Fruit fly (Drosophila melanogaster): ENCODE results near the gene D19B.

Gene D19B

dm6 chr3L:6184884-6185438 is at the start of gene D19B, which contains the start of gene CG43293 (continued):
- TF ChIP-seq Nf-YC (tag; optimal IDR thresholded peaks at IDR 0.05) (peak; percentile 72), CG12744 (GFP tag; optimal IDR thresholded peaks at IDR 0.05) (peak; percentile 78), trem (tag; optimal IDR thresholded peaks at IDR 0.05) (peak; percentile 72), pzg (GFP tag; optimal IDR thresholded peaks at IDR 0.05) (peak; percentile 81), Scr (GFP tag; IDR thresholded peaks at IDR 0.05; ENCODE audit: partially characterized antibody) (peak; percentile 53; the same call in 1 of the 2 replicates), CG8924 (tag; optimal IDR thresholded peaks at IDR 0.05) (peak; percentile 90), sob (GFP tag; IDR thresholded peaks at IDR 0.05) (peak; percentile 87), CG14667 (GFP tag; IDR thresholded peaks at IDR 0.05) (peak; percentile 77), CG17385 (GFP tag; optimal IDR thresholded peaks at IDR 0.05) (peak; percentile 81), CG12236 (GFP tag; optimal IDR thresholded peaks at IDR 0.05) (peak; percentile 64), wek (GFP tag; optimal IDR thresholded peaks at IDR 0.05) (peak; percentile 52), vvl (GFP tag; IDR thresholded peaks at IDR 0.05) (peak; percentile 93), CG2199 (GFP tag; IDR thresholded peaks at IDR 0.05) (peak; percentile 82), CG6791 (GFP tag; IDR thresholded peaks at IDR 0.05; ENCODE audit: partially characterized antibody) (peak; percentile 59; the same call in 2 of the 3 replicates), CG8765 (GFP tag; IDR thresholded peaks at IDR 0.05) (peak; percentile 63; the same call in 1 of the 2 replicates), CG6254 (GFP tag; optimal IDR thresholded peaks at IDR 0.05) (peak; percentile 77), HmgZ (tag; optimal IDR thresholded peaks at IDR 0.05) (peak; percentile 92), CG7786 (GFP tag; optimal IDR thresholded peaks at IDR 0.05) (peak; percentile 84), CG10543 (GFP tag; optimal IDR thresholded peaks at IDR 0.05) (peak; percentile 78), ac (GFP tag; optimal IDR thresholded peaks at IDR 0.05) (peak; percentile 28), Dref (GFP tag; IDR thresholded peaks at IDR 0.05) (peak; percentile 86), Bgb (GFP tag; IDR thresholded peaks at IDR 0.05; ENCODE audit: partially characterized antibody) (peak; percentile 59; the same call in 1 of the 2 replicates), Gug (GFP tag; IDR thresholded peaks at IDR 0.05) (peak; percentile 97), CG16863 (GFP tag; optimal IDR thresholded peaks at IDR 0.05) (peak; percentile 80), fd96Cb (tag; optimal IDR thresholded peaks at IDR 0.05) (peak; percentile 83), Atf6 (GFP tag; IDR thresholded peaks at IDR 0.05) (peak; percentile 91), CG10565 (GFP tag; optimal IDR thresholded peaks at IDR 0.05) (no peak), ranshi (GFP tag; IDR thresholded peaks at IDR 0.05) (peak; percentile 90), MESR4 (GFP tag; optimal IDR thresholded peaks at IDR 0.05) (peak; percentile 92), Hr39 (optimal IDR thresholded peaks at IDR 0.05) (no peak), Tbp (GFP tag; optimal IDR thresholded peaks at IDR 0.05) (no peak), Mrtf (GFP tag; IDR thresholded peaks at IDR 0.05) (peak; percentile 89), CG5953 (GFP tag; IDR thresholded peaks at IDR 0.05) (peak; percentile 87), Lhr (GFP tag; optimal IDR thresholded peaks at IDR 0.05) (peak; percentile 63), E2f1 (GFP tag; IDR thresholded peaks at IDR 0.05) (peak; percentile 91), Fer3 (tag; optimal IDR thresholded peaks at IDR 0.05) (peak; percentile 89), grn (GFP tag; optimal IDR thresholded peaks at IDR 0.05) (no peak), bsh (GFP tag; optimal IDR thresholded peaks at IDR 0.05) (peak; percentile 82 to 90), HLH3B (GFP tag; IDR thresholded peaks at IDR 0.05) (peak; percentile 91), CG13624 (GFP tag; optimal IDR thresholded peaks at IDR 0.05) (peak; percentile 90), cas (GFP tag; IDR thresholded peaks at IDR 0.05) (peak; percentile 81), stc (GFP tag; IDR thresholded peaks at IDR 0.05) (peak; percentile 87), pb (GFP tag; optimal IDR thresholded peaks at IDR 0.05) (peak; percentile 80), CG17361 (GFP tag; IDR thresholded peaks at IDR 0.05) (peak; percentile 91), CG12659 (GFP tag; optimal IDR thresholded peaks at IDR 0.05) (peak; percentile 95), CG2889 (GFP tag; IDR thresholded peaks at IDR 0.05) (peak; percentile 88), chinmo (GFP tag; IDR thresholded peaks at IDR 0.05; ENCODE audit: partially characterized antibody) (peak; percentile 98), Blimp-1 (GFP tag; optimal IDR thresholded peaks at IDR 0.05) (peak; percentile 82), CG12299 (tag; optimal IDR thresholded peaks at IDR 0.05) (peak; percentile 69), disco-r (GFP tag; optimal IDR thresholded peaks at IDR 0.05) (peak; percentile 57)

All from whole organism, embryonic.